Worm (Caenorhabditis elegans) whole organism, late embryonic: Measurements from ENCODE around the gene H41C03.1.

Source experiments
- ama-1 ChIP-seq: fragments of 150-350 bp; optimal IDR thresholded peaks from 2 replicates; lab custom pipeline; 2014
- ceh-45 ChIP-seq: fragments of 200-800 bp; sonication (Bioruptor generic); IDR thresholded peaks from 2 replicates; pipeline ENCODE4 v1.3.6; 2022; ENCODE audit warnings: missing genetic modification reagents, missing genetic modification characterization, missing compliant biosample characterization
- dve-1 ChIP-seq: sonication (generic microtip); optimal IDR thresholded peaks from 2 replicates; lab custom pipeline; 2017; ENCODE audit warnings: antibody characterized with exemption, mild to moderate bottlenecking, missing genetic modification characterization, missing compliant biosample characterization
- ets-4 ChIP-seq: sonication (generic microtip); optimal IDR thresholded peaks from 2 replicates; lab custom pipeline; 2016; ENCODE audit warnings: missing genetic modification characterization, missing compliant biosample characterization
- fax-1 ChIP-seq: sonication (generic microtip); optimal IDR thresholded peaks from 2 replicates; lab custom pipeline; 2016; ENCODE audit warnings: missing genotype, missing genetic modification characterization, missing compliant biosample characterization
- fkh-10 ChIP-seq: fragments of 150-350 bp; optimal IDR thresholded peaks from 2 replicates; lab custom pipeline; 2014; ENCODE audit warnings: missing biosample characterization, missing genetic modification reagents, missing genetic modification characterization
- pax-1 ChIP-seq: fragments of 150-350 bp; optimal IDR thresholded peaks from 2 replicates; lab custom pipeline; 2014; ENCODE audit warnings: missing biosample characterization, missing genetic modification characterization
- pqm-1 ChIP-seq: sonication (generic microtip); optimal IDR thresholded peaks from 2 replicates; lab custom pipeline; 2016; ENCODE audit warnings: missing genetic modification characterization, missing compliant biosample characterization
- ref-2 ChIP-seq: sonication (generic microtip); optimal IDR thresholded peaks from 2 replicates; lab custom pipeline; 2016; ENCODE audit warnings: missing genetic modification characterization, missing compliant biosample characterization

ce11 chrII:5835146-5835545 is 19.1 kb upstream of the H41C03.1 start:
- no peak for TF ChIP-seq pqm-1 (tag; lab: Kevin White, UChicago)
- no peak for TF ChIP-seq fkh-10 (GFP tag; lab: Kevin White, UChicago)
- no peak for TF ChIP-seq ets-4 (tag; lab: Kevin White, UChicago)
- TF ChIP-seq dve-1 (tag; lab: Kevin White, UChicago), result no peak
- no peak for TF ChIP-seq ama-1 (lab: Kevin White, UChicago)
- TF ChIP-seq ref-2, result no peak
- TF ChIP-seq ceh-45 (GFP tag; lab: Robert Waterston, UW), result no peak
- TF ChIP-seq pax-1 (tag; lab: Kevin White, UChicago), result no peak
- TF ChIP-seq fax-1 (tag; lab: Kevin White, UChicago), result no peak
